Fruit fly (Drosophila melanogaster) whole organism, prepupa: ENCODE data around the gene CG8840.

ENCODE experiments used
- Blimp-1 ChIP-seq: fragments of 200-800 bp; sonication (Bioruptor generic); optimal IDR thresholded peaks from 3 replicates; lab custom pipeline; 2017; ENCODE audit warnings: missing biosample characterization, missing genetic modification characterization, mild to moderate bottlenecking, moderate library complexity, missing genetic modification reagents
- CG16779 ChIP-seq: fragments of 200-800 bp; sonication (Bioruptor generic); optimal IDR thresholded peaks from 3 replicates; lab custom pipeline; 2017; ENCODE audit warnings: missing biosample characterization, mild to moderate bottlenecking, missing genetic modification characterization
- CG3032 ChIP-seq: fragments of 200-800 bp; optimal IDR thresholded peaks from 2 replicates; lab custom pipeline; 2019; ENCODE audit warnings: missing biosample characterization, mild to moderate bottlenecking, missing genetic modification characterization, moderate library complexity
- Ets21C ChIP-seq: fragments of 200-800 bp; sonication (Bioruptor generic); optimal IDR thresholded peaks from 3 replicates; lab custom pipeline; 2016; ENCODE audit warnings: missing biosample characterization, missing genetic modification characterization
- Gug ChIP-seq: fragments of 200-800 bp; sonication (Bioruptor generic); IDR thresholded peaks from 2 replicates; pipeline ENCODE4 v1.3.6; 2022; ENCODE audit warnings: missing biosample characterization, missing genetic modification characterization
- Lpt ChIP-seq: fragments of 200-800 bp; sonication (Bioruptor generic); optimal IDR thresholded peaks from 3 replicates; lab custom pipeline; 2016; ENCODE audit warnings: missing biosample characterization, missing genetic modification characterization
- Met ChIP-seq: fragments of 200-800 bp; sonication (Bioruptor generic); optimal IDR thresholded peaks from 3 replicates; lab custom pipeline; 2016; ENCODE audit warnings: missing biosample characterization, missing genetic modification characterization
- OdsH ChIP-seq: fragments of 200-800 bp; sonication (Bioruptor generic); optimal IDR thresholded peaks from 3 replicates; lab custom pipeline; 2016; ENCODE audit warnings: missing biosample characterization, missing genetic modification characterization
- achi ChIP-seq: fragments of 200-800 bp; sonication (Bioruptor generic); optimal IDR thresholded peaks from 3 replicates; lab custom pipeline; 2016; ENCODE audit warnings: missing biosample characterization, missing genetic modification characterization
- dsx ChIP-seq: fragments of 200-800 bp; optimal IDR thresholded peaks from 3 replicates; lab custom pipeline; 2019; ENCODE audit warnings: missing biosample characterization, mild to moderate bottlenecking, missing genetic modification characterization, moderate library complexity; ENCODE audit not compliant: poor library complexity, severe bottlenecking
- esn ChIP-seq: fragments of 200-800 bp; sonication (Bioruptor generic); optimal IDR thresholded peaks from 2 replicates; lab custom pipeline; 2016; ENCODE audit warnings: missing biosample characterization, mild to moderate bottlenecking, missing genetic modification characterization, moderate library complexity
- spab ChIP-seq: fragments of 200-800 bp; sonication (Bioruptor generic); optimal IDR thresholded peaks from 2 replicates; lab custom pipeline; 2017; ENCODE audit warnings: missing biosample characterization, mild to moderate bottlenecking, missing genetic modification characterization, missing genetic modification reagents
- ss ChIP-seq, 2 experiments: fragments of 200-800 bp; sonication (Bioruptor generic); optimal IDR thresholded peaks; 2 replicates in 1 of 2; 3 replicates in 1 of 2; lab custom pipeline; 2017 to 2018; ENCODE audit warnings: mild to moderate bottlenecking in 2 of 2, missing biosample characterization in 2 of 2, missing genetic modification characterization in 2 of 2, moderate library complexity in 1 of 2

- TF ChIP-seq achi (GFP tag; lab: Kevin White, UChicago) (no peak), Met (no peak), Gug (peak; percentile 31; the same call in 1 of the 2 replicates), ss (GFP tag; optimal IDR thresholded peaks at IDR 0.05; lab: Kevin White, UChicago) (no peak), Lpt (GFP tag; lab: Kevin White, UChicago) (no peak), CG16779 (tag; lab: Kevin White, UChicago) (no peak), dsx (no peak), spab (GFP tag; lab: Kevin White, UChicago) (no peak), esn (GFP tag; lab: Kevin White, UChicago) (peak; percentile 77), OdsH (no peak), Ets21C (GFP tag; lab: Kevin White, UChicago) (no peak), Blimp-1 (GFP tag; lab: Kevin White, UChicago) (no peak), CG3032 (tag; lab: Kevin White, UChicago) (peak; percentile 71)
Observed at dm6 chr2L:3457007-3457406, 46.6 kb downstream of the CG8840 start, which contains the start of the genes Cog3 and Sec5.
